Worm (Caenorhabditis elegans) whole organism, L3 larva: Measurements from ENCODE around the gene srb-3.

Source experiments
- ZK546.5 ChIP-seq: sonication (generic microtip); optimal IDR thresholded peaks from 2 replicates; lab custom pipeline; 2017; ENCODE audit warnings: missing biosample characterization, missing genetic modification characterization
- ama-1 ChIP-seq: fragments of 150-350 bp; optimal IDR thresholded peaks from 2 replicates; lab custom pipeline; 2018
- egl-27 ChIP-seq: sonication (generic microtip); optimal IDR thresholded peaks from 4 replicates; lab custom pipeline; 2017; ENCODE audit warnings: missing biosample characterization, missing genetic modification reagents, missing genetic modification characterization
- egl-5 ChIP-seq: fragments of 150-350 bp; optimal IDR thresholded peaks from 2 replicates; lab custom pipeline; 2017; ENCODE audit warnings: missing biosample characterization, missing genetic modification reagents, missing genetic modification characterization, inconsistent platforms
- fkh-10 ChIP-seq: sonication (generic microtip); optimal IDR thresholded peaks from 2 replicates; lab custom pipeline; 2017; ENCODE audit warnings: missing biosample characterization, missing genetic modification reagents, missing genetic modification characterization
- lin-15B ChIP-seq: fragments of 150-350 bp; optimal IDR thresholded peaks from 2 replicates; lab custom pipeline; 2014; ENCODE audit warnings: missing biosample characterization, missing genetic modification characterization
- nhr-12 ChIP-seq: fragments of 150-350 bp; optimal IDR thresholded peaks from 2 replicates; lab custom pipeline; 2014; ENCODE audit warnings: missing biosample characterization, missing genetic modification characterization
- nhr-28 ChIP-seq: fragments of 150-350 bp; optimal IDR thresholded peaks from 2 replicates; lab custom pipeline; 2014; ENCODE audit warnings: missing biosample characterization, missing genetic modification characterization
- nhr-76 ChIP-seq: fragments of 150-350 bp; sonication (generic microtip); optimal IDR thresholded peaks from 5 replicates; lab custom pipeline; 2014; ENCODE audit warnings: missing biosample characterization, missing genetic modification characterization
- nhr-77 ChIP-seq: fragments of 150-350 bp; optimal IDR thresholded peaks from 2 replicates; lab custom pipeline; 2014; ENCODE audit warnings: missing biosample characterization, missing genetic modification characterization
- zag-1 ChIP-seq: fragments of 150-350 bp; optimal IDR thresholded peaks from 2 replicates; lab custom pipeline; 2014; ENCODE audit warnings: missing biosample characterization, missing genetic modification characterization

DNA sequence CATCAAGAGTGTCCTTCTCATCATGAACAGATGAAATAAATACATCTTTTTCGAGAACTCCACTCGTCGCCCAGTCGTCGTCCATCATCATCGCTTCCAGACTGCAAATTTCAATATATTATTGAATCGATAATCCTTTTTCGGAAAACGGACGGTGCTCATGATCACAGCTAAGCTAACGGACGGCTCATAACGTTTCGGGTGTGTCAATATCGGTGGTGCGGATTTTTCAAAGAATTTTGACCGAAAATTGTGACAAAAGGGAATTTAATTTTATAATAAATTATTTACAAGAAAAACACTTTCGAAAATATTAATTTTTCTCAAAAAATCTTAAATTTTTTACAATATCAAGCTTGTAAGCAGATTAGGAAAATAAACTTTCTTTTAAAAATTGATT, 20.8 kb upstream of the srb-3 start, which contains the start of gene crh-2:
- TF ChIP-seq nhr-76 (no peak), ama-1 (lab: Kevin White, UChicago) (no peak), fkh-10 (no peak), lin-15B (tag; lab: Kevin White, UChicago) (no peak), egl-5 (tag; lab: Kevin White, UChicago) (no peak), nhr-12 (tag; lab: Kevin White, UChicago) (no peak), ZK546.5 (tag; lab: Kevin White, UChicago) (no peak), egl-27 (tag; lab: Kevin White, UChicago) (no peak), nhr-77 (tag; lab: Kevin White, UChicago) (no peak), zag-1 (tag; lab: Kevin White, UChicago) (no peak), nhr-28 (no peak)
